Fruit fly (Drosophila melanogaster): ENCODE data around the gene NHP2.

Gene NHP2

dm6 chr3L:14847415-14847814, 45.4 kb upstream of the NHP2 start:
- TF ChIP-seq C15 (GFP tag; IDR thresholded peaks at IDR 0.05) (no peak), en (GFP tag; optimal IDR thresholded peaks at IDR 0.05) (no peak), CG9437 (GFP tag; optimal IDR thresholded peaks at IDR 0.05) (peak; percentile 28), tll (GFP tag; optimal IDR thresholded peaks at IDR 0.05) (no peak), CG10565 (GFP tag; optimal IDR thresholded peaks at IDR 0.05) (no peak), NK7.1 (GFP tag; optimal IDR thresholded peaks at IDR 0.05) (no peak), Rx (GFP tag; IDR thresholded peaks at IDR 0.05) (no peak), Lim3 (GFP tag; IDR thresholded peaks at IDR 0.05) (no peak), sens (GFP tag) (peak; percentile 20), trem (tag; optimal IDR thresholded peaks at IDR 0.05) (no peak), CG10366 (GFP tag; IDR thresholded peaks at IDR 0.05) (no peak; the same call in 1 of the 2 replicates), bowl (GFP tag; IDR thresholded peaks at IDR 0.05) (no peak), bcd (GFP tag; optimal IDR thresholded peaks at IDR 0.05) (peak; percentile 4), ci (GFP tag; IDR thresholded peaks at IDR 0.05) (no peak), ttk (GFP tag; IDR thresholded peaks at IDR 0.05) (no peak), bigmax (GFP tag; optimal IDR thresholded peaks at IDR 0.05) (no peak), Oli (tag; optimal IDR thresholded peaks at IDR 0.05) (peak; percentile 31), CG2875 (GFP tag; optimal IDR thresholded peaks at IDR 0.05) (no peak), otp (GFP tag; IDR thresholded peaks at IDR 0.05) (no peak), lilli (GFP tag; optimal IDR thresholded peaks at IDR 0.05) (no peak), CG9817 (tag; optimal IDR thresholded peaks at IDR 0.05) (peak; percentile 25), CkIIα-i1 (GFP tag; IDR thresholded peaks at IDR 0.05) (no peak), HmgZ (tag; optimal IDR thresholded peaks at IDR 0.05) (no peak), CG30020 (tag; optimal IDR thresholded peaks at IDR 0.05) (no peak), Bgb (GFP tag; IDR thresholded peaks at IDR 0.05; ENCODE audit: partially characterized antibody) (no peak), Rfx (GFP tag; IDR thresholded peaks at IDR 0.05) (no peak), CG4730 (GFP tag; IDR thresholded peaks at IDR 0.05) (no peak), CG31388 (GFP tag; optimal IDR thresholded peaks at IDR 0.05) (no peak), Poxn (GFP tag; IDR thresholded peaks at IDR 0.05) (no peak), CG13775 (GFP tag; optimal IDR thresholded peaks at IDR 0.05) (peak; percentile 22), pan (optimal IDR thresholded peaks at IDR 0.05) (no peak), pan (GFP tag; optimal IDR thresholded peaks at IDR 0.05 in 1 of 2, IDR thresholded peaks at IDR 0.05 in 1 of 2) (no peak), chif (GFP tag; optimal IDR thresholded peaks at IDR 0.05) (no peak), CG2712 (tag; optimal IDR thresholded peaks at IDR 0.05) (no peak), CG17328 (GFP tag; IDR thresholded peaks at IDR 0.05) (no peak), NFAT (GFP tag; IDR thresholded peaks at IDR 0.05) (no peak), zen2 (GFP tag; IDR thresholded peaks at IDR 0.05; ENCODE audit: partially characterized antibody) (no peak), insv (GFP tag; optimal IDR thresholded peaks at IDR 0.05) (no peak), eyg (GFP tag; optimal IDR thresholded peaks at IDR 0.05) (no peak), sc (optimal IDR thresholded peaks at IDR 0.05) (no peak), sc (GFP tag; optimal IDR thresholded peaks at IDR 0.05) (no peak), gfzf (GFP tag; optimal IDR thresholded peaks at IDR 0.05) (no peak), Hr39 (optimal IDR thresholded peaks at IDR 0.05) (no peak), gsb-n (tag; optimal IDR thresholded peaks at IDR 0.05) (no peak), gem (tag; optimal IDR thresholded peaks at IDR 0.05) (peak; percentile 67), psq (GFP tag; optimal IDR thresholded peaks at IDR 0.05) (no peak), Ssrp (tag; optimal IDR thresholded peaks at IDR 0.05) (no peak), Side (GFP tag; optimal IDR thresholded peaks at IDR 0.05) (no peak), CG1602 (GFP tag; optimal IDR thresholded peaks at IDR 0.05) (peak; percentile 20), Dfd (GFP tag; optimal IDR thresholded peaks at IDR 0.05) (no peak), Hmr (GFP tag; optimal IDR thresholded peaks at IDR 0.05) (peak; percentile 55), emc (GFP tag; optimal IDR thresholded peaks at IDR 0.05) (no peak), B-H2 (GFP tag; optimal IDR thresholded peaks at IDR 0.05) (no peak), CG9609 (GFP tag; optimal IDR thresholded peaks at IDR 0.05) (no peak)

Measured in whole organism, embryonic.